Fruit fly (Drosophila melanogaster): Measurements from ENCODE around the gene Tango1.
A peak's percentile ranks its signal among the peaks of the same experiment; 100 is the strongest.

Tango1 gene

dm6 chr2L:6676535-6676934, 27.3 kb downstream of the Tango1 start, which contains the start of gene cort:
cort (minus strand) TSS chr2L:6676635.
- no peak for TF ChIP-seq bab1 (GFP tag; optimal IDR thresholded peaks at IDR 0.05)
- peak; percentile 9 for TF ChIP-seq ovo (GFP tag; optimal IDR thresholded peaks at IDR 0.05)

- no peak for TF ChIP-seq CG12768 (GFP tag; optimal IDR thresholded peaks at IDR 0.05)
- peak; percentile 1 for TF ChIP-seq bab1 (GFP tag; optimal IDR thresholded peaks at IDR 0.05)
Observed at dm6 chr2L:6677453-6677852, 28.3 kb downstream of the Tango1 start, which contains the start of gene Nse1. Nse1 (minus strand) TSS chr2L:6677625.

- TF ChIP-seq Hr96 (GFP tag; optimal IDR thresholded peaks at IDR 0.05) (no peak), CG33017 (tag; optimal IDR thresholded peaks at IDR 0.05) (no peak), Mnt (GFP tag; optimal IDR thresholded peaks at IDR 0.05) (no peak), CG7045 (GFP tag; optimal IDR thresholded peaks at IDR 0.05) (no peak), tj (GFP tag; optimal IDR thresholded peaks at IDR 0.05) (peak; percentile 73), kay (GFP tag; ENCODE audit: borderline replicate concordance) (peak; percentile 81), CG11617 (GFP tag; optimal IDR thresholded peaks at IDR 0.05) (no peak), cnc (optimal IDR thresholded peaks at IDR 0.05) (peak in 1 of 2 experiments; percentile 38)
Observed at dm6 chr2L:6682909-6683308, 33.7 kb downstream of the Tango1 start.

- TF ChIP-seq CG33017 (tag; optimal IDR thresholded peaks at IDR 0.05) (peak; percentile 46), cnc (optimal IDR thresholded peaks at IDR 0.05) (no peak), CG7045 (GFP tag; optimal IDR thresholded peaks at IDR 0.05) (peak; percentile 68), bab1 (GFP tag; optimal IDR thresholded peaks at IDR 0.05) (peak; percentile 60), tj (GFP tag; optimal IDR thresholded peaks at IDR 0.05) (peak; percentile 49), cic (GFP tag; optimal IDR thresholded peaks at IDR 0.05) (peak; percentile 34), toe (GFP tag; optimal IDR thresholded peaks at IDR 0.05) (no peak), Mnt (GFP tag; optimal IDR thresholded peaks at IDR 0.05) (peak; percentile 86), pad (GFP tag; optimal IDR thresholded peaks at IDR 0.05) (peak; percentile 67), CG14711 (tag; optimal IDR thresholded peaks at IDR 0.05) (peak; percentile 60), CG12768 (GFP tag; optimal IDR thresholded peaks at IDR 0.05) (peak; percentile 75), CG5204 (GFP tag; optimal IDR thresholded peaks at IDR 0.05) (peak; percentile 81), ovo (GFP tag; optimal IDR thresholded peaks at IDR 0.05) (peak; percentile 85), CG11617 (GFP tag; optimal IDR thresholded peaks at IDR 0.05) (peak; percentile 83), Hr96 (GFP tag; optimal IDR thresholded peaks at IDR 0.05) (peak; percentile 73), kay (GFP tag; ENCODE audit: borderline replicate concordance) (no peak), Crg-1 (GFP tag; optimal IDR thresholded peaks at IDR 0.05) (peak; percentile 48), CG7101 (tag; optimal IDR thresholded peaks at IDR 0.05) (peak; percentile 73), Clk (GFP tag; optimal IDR thresholded peaks at IDR 0.05) (peak; percentile 58), CG1620 (GFP tag; optimal IDR thresholded peaks at IDR 0.05) (peak; percentile 59)
Observed at dm6 chr2L:6683992-6684882, 35.0 kb downstream of the Tango1 start, which contains the start of gene Nhe3. Nhe3 (minus strand) TSS chr2L:6684364.

dm6 chr2L:6686612-6687011, 37.4 kb downstream of the Tango1 start, which contains the start of gene CG11327:
CG11327 (minus strand) TSS chr2L:6686712.
- TF ChIP-seq CG11617 (GFP tag; optimal IDR thresholded peaks at IDR 0.05): no peak
- no peak for TF ChIP-seq ovo (GFP tag; optimal IDR thresholded peaks at IDR 0.05)
- no peak for TF ChIP-seq CG12768 (GFP tag; optimal IDR thresholded peaks at IDR 0.05)
- TF ChIP-seq CG14711 (tag; optimal IDR thresholded peaks at IDR 0.05): no peak
- no peak for TF ChIP-seq Mnt (GFP tag; optimal IDR thresholded peaks at IDR 0.05)
- no peak for TF ChIP-seq cic (GFP tag; optimal IDR thresholded peaks at IDR 0.05)
- TF ChIP-seq tj (GFP tag; optimal IDR thresholded peaks at IDR 0.05): no peak
- TF ChIP-seq CG5204 (GFP tag; optimal IDR thresholded peaks at IDR 0.05): no peak
- no peak for TF ChIP-seq Clk (GFP tag; optimal IDR thresholded peaks at IDR 0.05)
- no peak for TF ChIP-seq CG33017 (tag; optimal IDR thresholded peaks at IDR 0.05)
- TF ChIP-seq CG7045 (GFP tag; optimal IDR thresholded peaks at IDR 0.05): no peak
- no peak for TF ChIP-seq Crg-1 (GFP tag; optimal IDR thresholded peaks at IDR 0.05)
- TF ChIP-seq bab1 (GFP tag; optimal IDR thresholded peaks at IDR 0.05): no peak
- TF ChIP-seq CG1620 (GFP tag; optimal IDR thresholded peaks at IDR 0.05): no peak
- no peak for TF ChIP-seq pad (GFP tag; optimal IDR thresholded peaks at IDR 0.05)
- no peak for TF ChIP-seq Hr96 (GFP tag; optimal IDR thresholded peaks at IDR 0.05)
- TF ChIP-seq toe (GFP tag; optimal IDR thresholded peaks at IDR 0.05): no peak
- TF ChIP-seq kay (GFP tag; ENCODE audit: borderline replicate concordance): no peak
- no peak for TF ChIP-seq cnc (optimal IDR thresholded peaks at IDR 0.05)

- TF ChIP-seq cic (GFP tag; optimal IDR thresholded peaks at IDR 0.05) (no peak), CG1620 (GFP tag; optimal IDR thresholded peaks at IDR 0.05) (no peak), CG11617 (GFP tag; optimal IDR thresholded peaks at IDR 0.05) (no peak), Hr96 (GFP tag; optimal IDR thresholded peaks at IDR 0.05) (no peak), tj (GFP tag; optimal IDR thresholded peaks at IDR 0.05) (no peak), ovo (GFP tag; optimal IDR thresholded peaks at IDR 0.05) (no peak), CG7101 (tag; optimal IDR thresholded peaks at IDR 0.05) (no peak), CG5204 (GFP tag; optimal IDR thresholded peaks at IDR 0.05) (no peak), CG14711 (tag; optimal IDR thresholded peaks at IDR 0.05) (no peak), CG7045 (GFP tag; optimal IDR thresholded peaks at IDR 0.05) (no peak), Clk (GFP tag; optimal IDR thresholded peaks at IDR 0.05) (no peak), toe (GFP tag; optimal IDR thresholded peaks at IDR 0.05) (no peak), CG33017 (tag; optimal IDR thresholded peaks at IDR 0.05) (no peak), kay (GFP tag; ENCODE audit: borderline replicate concordance) (no peak), bab1 (GFP tag; optimal IDR thresholded peaks at IDR 0.05) (no peak)
Observed at dm6 chr2L:6692048-6692447, 42.9 kb downstream of the Tango1 start.

Data from whole organism, adult.